Worm (Caenorhabditis elegans) whole organism, L4 larva: ENCODE measurements around the gene alg-1.

Experiments
- ces-1 ChIP-seq: fragments of 150-350 bp; sonication (generic microtip); optimal IDR thresholded peaks from 4 replicates; lab custom pipeline; 2014; ENCODE audit warnings: missing biosample characterization, missing genetic modification reagents, missing genetic modification characterization
- fos-1 ChIP-seq: fragments of 150-350 bp; optimal IDR thresholded peaks from 2 replicates; lab custom pipeline; 2014; ENCODE audit warnings: missing biosample characterization, missing genetic modification characterization

DNA sequence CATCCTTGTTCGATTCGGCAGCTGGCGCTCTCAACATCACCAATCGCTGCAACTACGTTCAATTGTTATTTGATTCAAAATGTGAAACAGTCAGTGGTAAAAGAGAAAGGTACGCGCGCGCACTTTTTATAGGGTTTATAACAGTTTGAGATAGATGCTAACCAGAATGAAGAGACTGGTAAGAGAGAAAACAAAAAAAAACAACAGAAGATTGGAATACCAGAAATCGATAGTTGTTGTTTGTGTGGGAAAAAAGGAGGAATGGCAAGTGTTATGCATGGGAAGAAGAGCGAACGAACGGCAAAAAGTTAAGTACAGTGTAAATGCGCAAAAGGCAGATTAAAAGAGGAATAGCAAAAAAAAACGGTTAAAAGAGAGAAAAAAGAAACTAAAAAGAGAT, 39.1 kb upstream of the alg-1 start, which contains the start of gene Y26E6A.3:
- TF ChIP-seq fos-1 (tag; lab: Kevin White, UChicago): no peak
- no peak for TF ChIP-seq ces-1 (GFP tag; lab: Kevin White, UChicago)
